Worm (Caenorhabditis elegans): Measurements from ENCODE around the gene C03E10.1.

DNA sequence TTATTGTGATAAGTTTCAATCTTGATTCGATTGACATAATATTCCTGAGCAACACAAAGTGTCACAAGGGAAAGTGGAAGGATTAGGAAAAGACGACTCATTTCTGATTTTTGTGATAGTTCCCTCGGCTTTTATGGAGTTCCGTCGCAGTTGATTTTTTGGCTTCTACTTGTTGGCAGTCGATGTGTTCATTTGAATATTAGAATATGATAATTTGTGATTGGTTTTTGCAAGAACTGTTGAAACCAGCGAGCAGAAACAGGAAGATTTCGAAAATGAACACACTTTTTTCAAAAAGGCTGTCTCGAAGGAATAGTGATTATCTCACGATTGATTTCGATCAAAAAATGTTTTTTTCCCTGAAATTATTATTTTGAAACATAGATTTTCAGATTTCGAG lies 43.2 kb downstream of the C03E10.1 start, which contains the start of gene T02E9.6:
- TF ChIP-seq W03F9.2 (tag; optimal IDR thresholded peaks at IDR 0.05) (no peak), him-1 (tag; optimal IDR thresholded peaks at IDR 0.05) (no peak), dao-5 (tag; optimal IDR thresholded peaks at IDR 0.05) (no peak)
